Fruit fly (Drosophila melanogaster): Measurements from ENCODE around the gene Blos2.

dm6 chr3L:11071057-11071456, 9.7 kb downstream of the Blos2 start:
- no peak for TF ChIP-seq CG8478 (optimal IDR thresholded peaks at IDR 0.05)
- TF ChIP-seq CTCF (optimal IDR thresholded peaks at IDR 0.05), result no peak

Measured in S2 (cell line).